Worm (Caenorhabditis elegans): ENCODE measurements around the gene T22D1.17.

DNA sequence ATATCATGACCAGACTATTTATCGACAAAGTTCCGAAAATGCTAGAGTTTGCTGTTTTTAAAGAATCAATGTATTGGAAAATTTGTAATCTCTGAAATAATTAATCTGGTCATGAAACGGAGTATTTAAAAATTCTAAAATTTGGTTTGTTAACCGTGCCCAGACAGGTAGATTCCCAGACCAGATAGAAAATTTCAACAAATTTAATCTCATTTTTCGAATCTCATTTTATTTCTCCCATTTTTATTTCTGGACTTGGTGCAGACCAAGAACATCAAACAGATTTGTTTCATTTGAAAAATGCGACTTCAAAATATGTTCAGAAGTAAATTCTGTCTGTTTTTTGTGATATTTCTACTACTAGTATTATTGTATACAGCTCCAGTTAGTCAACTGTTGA lies 17.3 kb downstream of the T22D1.17 start, which contains the start of gene T22D1.1:
- TF ChIP-seq unc-62 (GFP tag; optimal IDR thresholded peaks at IDR 0.05) (no peak), aly-2 (tag; optimal IDR thresholded peaks at IDR 0.05) (no peak), mdl-1 (tag; optimal IDR thresholded peaks at IDR 0.05) (no peak), elt-3 (tag; optimal IDR thresholded peaks at IDR 0.05) (no peak), nhr-77 (tag; optimal IDR thresholded peaks at IDR 0.05) (no peak), ceh-82 (tag; optimal IDR thresholded peaks at IDR 0.05) (no peak), egl-27 (tag; optimal IDR thresholded peaks at IDR 0.05) (no peak), snpc-4 (tag; optimal IDR thresholded peaks at IDR 0.05) (no peak)

All from whole organism, L2 larva.